Worm (Caenorhabditis elegans) whole organism, L1 larva: ENCODE results near the gene mcm-2.

Source experiments
- C16A3.4 ChIP-seq: fragments of 150-350 bp; optimal IDR thresholded peaks from 2 replicates; lab custom pipeline; 2014; ENCODE audit warnings: missing biosample characterization, missing genetic modification characterization
- F16B12.6 ChIP-seq: fragments of 150-350 bp; optimal IDR thresholded peaks from 2 replicates; lab custom pipeline; 2014; ENCODE audit warnings: missing biosample characterization, missing genetic modification characterization
- Y116A8C.19 ChIP-seq: sonication (generic microtip); optimal IDR thresholded peaks from 2 replicates; lab custom pipeline; 2016; ENCODE audit warnings: missing compliant biosample characterization, missing genetic modification characterization, borderline replicate concordance
- aha-1 ChIP-seq: fragments of 150-350 bp; optimal IDR thresholded peaks from 2 replicates; lab custom pipeline; 2014; ENCODE audit warnings: missing biosample characterization, missing genetic modification characterization
- alr-1 ChIP-seq: fragments of 200-800 bp; sonication (Bioruptor generic); optimal IDR thresholded peaks from 2 replicates; lab custom pipeline; 2018; ENCODE audit warnings: borderline replicate concordance, mild to moderate bottlenecking, missing genetic modification characterization, missing compliant biosample characterization
- aly-2 ChIP-seq: fragments of 150-350 bp; optimal IDR thresholded peaks from 2 replicates; lab custom pipeline; 2014; ENCODE audit warnings: missing biosample characterization, missing genetic modification characterization
- blmp-1 ChIP-seq: fragments of 150-350 bp; optimal IDR thresholded peaks from 2 replicates; lab custom pipeline; 2014; ENCODE audit warnings: missing biosample characterization, missing genetic modification characterization
- ceh-63 ChIP-seq: fragments of 200-800 bp; sonication (Bioruptor generic); optimal IDR thresholded peaks from 2 replicates; lab custom pipeline; 2018; ENCODE audit warnings: mild to moderate bottlenecking, missing genetic modification characterization, missing compliant biosample characterization
- ceh-8 ChIP-seq: fragments of 200-800 bp; sonication (Bioruptor generic); optimal IDR thresholded peaks from 2 replicates; lab custom pipeline; 2018; ENCODE audit warnings: mild to moderate bottlenecking, missing genetic modification characterization, moderate library complexity, missing compliant biosample characterization
- ceh-82 ChIP-seq, 3 experiments: fragments of 150-350 bp in 1 of 3; sonication (generic microtip) in 2 of 3; optimal IDR thresholded peaks; 2 replicates each; lab custom pipeline; 2014 to 2017; ENCODE audit warnings: missing biosample characterization in 3 of 3, missing genetic modification characterization in 3 of 3
- ceh-88 ChIP-seq: fragments of 200-800 bp; sonication (Bioruptor generic); IDR thresholded peaks from 2 replicates; pipeline ENCODE4 v1.3.6; 2022; ENCODE audit warnings: missing genetic modification characterization, missing compliant biosample characterization
- ces-1 ChIP-seq: fragments of 150-350 bp; optimal IDR thresholded peaks from 2 replicates; lab custom pipeline; 2014; ENCODE audit warnings: missing biosample characterization, missing genetic modification reagents, missing genetic modification characterization
- dsc-1 ChIP-seq: sonication (generic microtip); optimal IDR thresholded peaks from 2 replicates; lab custom pipeline; 2016; ENCODE audit warnings: mild to moderate bottlenecking, missing genetic modification characterization, missing compliant biosample characterization
- efl-3 ChIP-seq: fragments of 200-800 bp; sonication (Bioruptor generic); optimal IDR thresholded peaks from 2 replicates; lab custom pipeline; 2018; ENCODE audit warnings: mild to moderate bottlenecking, missing genetic modification characterization, missing compliant biosample characterization
- egl-13 ChIP-seq: sonication (generic microtip); optimal IDR thresholded peaks from 2 replicates; lab custom pipeline; 2016; ENCODE audit warnings: missing genotype, missing genetic modification reagents, missing genetic modification characterization, missing compliant biosample characterization
- egl-27 ChIP-seq, 2 experiments: fragments of 150-350 bp in 1 of 2; sonication (generic microtip); optimal IDR thresholded peaks; 3 replicates each; lab custom pipeline; 2017 to 2018; ENCODE audit warnings: missing biosample characterization in 2 of 2, missing genetic modification characterization in 2 of 2, missing genetic modification reagents in 2 of 2
- elt-2 ChIP-seq: sonication (generic microtip); optimal IDR thresholded peaks from 2 replicates; lab custom pipeline; 2016; ENCODE audit warnings: missing genetic modification characterization, mild to moderate bottlenecking, inconsistent platforms, missing compliant biosample characterization, missing genetic modification reagents
- elt-3 ChIP-seq, 6 experiments: fragments of 150-350 bp in 1 of 6; sonication (generic microtip); optimal IDR thresholded peaks; 2 replicates each; lab custom pipeline; 2017 to 2018; ENCODE audit warnings: missing biosample characterization in 6 of 6, missing genetic modification characterization in 6 of 6, inconsistent platforms in 1 of 6
- ets-5 ChIP-seq: fragments of 200-800 bp; sonication (Bioruptor generic); IDR thresholded peaks from 2 replicates; pipeline ENCODE4 v1.3.6; 2022; ENCODE audit warnings: missing genetic modification characterization, missing compliant biosample characterization
- fkh-10 ChIP-seq: sonication (generic microtip); optimal IDR thresholded peaks from 2 replicates; lab custom pipeline; 2017; ENCODE audit warnings: missing biosample characterization, missing genetic modification reagents, missing genetic modification characterization
- fkh-8 ChIP-seq: sonication (generic microtip); optimal IDR thresholded peaks from 2 replicates; lab custom pipeline; 2016; ENCODE audit warnings: mild to moderate bottlenecking, missing genetic modification characterization, missing compliant biosample characterization
- fos-1 ChIP-seq: fragments of 150-350 bp; optimal IDR thresholded peaks from 2 replicates; lab custom pipeline; 2014; ENCODE audit warnings: missing biosample characterization, missing genetic modification characterization
- hlh-17 ChIP-seq: fragments of 200-800 bp; sonication (Bioruptor generic); optimal IDR thresholded peaks from 2 replicates; lab custom pipeline; 2018; ENCODE audit warnings: missing genetic modification characterization, mild to moderate bottlenecking, missing compliant biosample characterization, moderate library complexity, borderline replicate concordance
- hpl-2 ChIP-seq: fragments of 150-350 bp; optimal IDR thresholded peaks from 2 replicates; lab custom pipeline; 2014; ENCODE audit warnings: missing biosample characterization, missing genetic modification reagents, missing genetic modification characterization
- irx-1 ChIP-seq: sonication (generic microtip); optimal IDR thresholded peaks from 2 replicates; lab custom pipeline; 2016; ENCODE audit warnings: missing genetic modification characterization, missing compliant biosample characterization
- lin-13 ChIP-seq: fragments of 150-350 bp; optimal IDR thresholded peaks from 2 replicates; lab custom pipeline; 2014; ENCODE audit warnings: missing biosample characterization, missing genetic modification reagents, missing genetic modification characterization
- lin-14 ChIP-seq: fragments of 200-800 bp; sonication (Bioruptor generic); optimal IDR thresholded peaks from 2 replicates; lab custom pipeline; 2018; ENCODE audit warnings: mild to moderate bottlenecking, missing genetic modification characterization, moderate library complexity, missing compliant biosample characterization
- lin-35 ChIP-seq, 2 experiments: fragments of 150-350 bp; optimal IDR thresholded peaks; 2 replicates each; lab custom pipeline; 2014; ENCODE audit warnings: missing biosample characterization in 2 of 2, missing genetic modification characterization in 2 of 2, missing genetic modification reagents in 2 of 2
- lin-39 ChIP-seq: fragments of 150-350 bp; optimal IDR thresholded peaks from 2 replicates; lab custom pipeline; 2014; ENCODE audit warnings: missing biosample characterization, missing genetic modification reagents, missing genetic modification characterization
- lir-3 ChIP-seq: sonication (generic microtip); optimal IDR thresholded peaks from 2 replicates; lab custom pipeline; 2016; ENCODE audit warnings: mild to moderate bottlenecking, missing genetic modification characterization, moderate library complexity, missing compliant biosample characterization; ENCODE audit not compliant: poor library complexity
- lsy-2 ChIP-seq, 2 experiments: fragments of 150-350 bp; optimal IDR thresholded peaks; 2 replicates each; lab custom pipeline; 2014; ENCODE audit warnings: missing biosample characterization in 2 of 2, missing genetic modification characterization in 2 of 2
- mef-2 ChIP-seq: fragments of 150-350 bp; optimal IDR thresholded peaks from 2 replicates; lab custom pipeline; 2014; ENCODE audit warnings: missing biosample characterization, missing genetic modification characterization
- nhr-11 ChIP-seq: fragments of 150-350 bp; optimal IDR thresholded peaks from 2 replicates; lab custom pipeline; 2014; ENCODE audit warnings: missing biosample characterization, missing genetic modification characterization
- nhr-20 ChIP-seq: sonication (generic microtip); optimal IDR thresholded peaks from 2 replicates; lab custom pipeline; 2016; ENCODE audit warnings: mild to moderate bottlenecking, missing genetic modification characterization, missing compliant biosample characterization
- nhr-237 ChIP-seq: fragments of 150-350 bp; optimal IDR thresholded peaks from 2 replicates; lab custom pipeline; 2014; ENCODE audit warnings: missing biosample characterization, missing genetic modification characterization
- nhr-47 ChIP-seq: sonication (generic microtip); optimal IDR thresholded peaks from 2 replicates; lab custom pipeline; 2016; ENCODE audit warnings: mild to moderate bottlenecking, missing genetic modification characterization, moderate library complexity, missing compliant biosample characterization
- nhr-71 ChIP-seq: sonication (generic microtip); optimal IDR thresholded peaks from 2 replicates; lab custom pipeline; 2016; ENCODE audit warnings: mild to moderate bottlenecking, missing genetic modification characterization, moderate library complexity, missing compliant biosample characterization
- nhr-90 ChIP-seq: sonication (generic microtip); optimal IDR thresholded peaks from 2 replicates; lab custom pipeline; 2016; ENCODE audit warnings: mild to moderate bottlenecking, missing genetic modification characterization, missing compliant biosample characterization; ENCODE audit not compliant: poor library complexity
- pqm-1 ChIP-seq: sonication (generic microtip); optimal IDR thresholded peaks from 3 replicates; lab custom pipeline; 2017; ENCODE audit warnings: missing biosample characterization, missing genetic modification characterization
- rnt-1 ChIP-seq: sonication (generic microtip); optimal IDR thresholded peaks from 2 replicates; lab custom pipeline; 2016; ENCODE audit warnings: mild to moderate bottlenecking, missing genetic modification characterization, moderate library complexity, missing compliant biosample characterization
- skn-1 ChIP-seq: fragments of 150-350 bp; optimal IDR thresholded peaks from 2 replicates; lab custom pipeline; 2014; ENCODE audit warnings: missing biosample characterization, missing genetic modification characterization
- snpc-4 ChIP-seq: fragments of 150-350 bp; optimal IDR thresholded peaks from 2 replicates; lab custom pipeline; 2014; ENCODE audit warnings: missing biosample characterization, missing genetic modification characterization
- sptf-1 ChIP-seq: fragments of 150-350 bp; optimal IDR thresholded peaks from 2 replicates; lab custom pipeline; 2014; ENCODE audit warnings: missing biosample characterization, missing genetic modification characterization
- swsn-7 ChIP-seq: sonication (generic microtip); optimal IDR thresholded peaks from 2 replicates; lab custom pipeline; 2016; ENCODE audit warnings: missing genetic modification characterization, missing compliant biosample characterization
- tbx-2 ChIP-seq: sonication (generic microtip); optimal IDR thresholded peaks from 2 replicates; lab custom pipeline; 2016; ENCODE audit warnings: missing genetic modification characterization, missing compliant biosample characterization
- tlp-1 ChIP-seq: fragments of 150-350 bp; optimal IDR thresholded peaks from 2 replicates; lab custom pipeline; 2014; ENCODE audit warnings: missing biosample characterization, missing genetic modification characterization
- unc-130 ChIP-seq: fragments of 150-350 bp; optimal IDR thresholded peaks from 2 replicates; lab custom pipeline; 2017; ENCODE audit warnings: missing biosample characterization, missing genetic modification characterization, inconsistent platforms
- unc-86 ChIP-seq: sonication (generic microtip); optimal IDR thresholded peaks from 2 replicates; lab custom pipeline; 2016; ENCODE audit warnings: missing genetic modification characterization, missing compliant biosample characterization

mcm-2 gene

DNA sequence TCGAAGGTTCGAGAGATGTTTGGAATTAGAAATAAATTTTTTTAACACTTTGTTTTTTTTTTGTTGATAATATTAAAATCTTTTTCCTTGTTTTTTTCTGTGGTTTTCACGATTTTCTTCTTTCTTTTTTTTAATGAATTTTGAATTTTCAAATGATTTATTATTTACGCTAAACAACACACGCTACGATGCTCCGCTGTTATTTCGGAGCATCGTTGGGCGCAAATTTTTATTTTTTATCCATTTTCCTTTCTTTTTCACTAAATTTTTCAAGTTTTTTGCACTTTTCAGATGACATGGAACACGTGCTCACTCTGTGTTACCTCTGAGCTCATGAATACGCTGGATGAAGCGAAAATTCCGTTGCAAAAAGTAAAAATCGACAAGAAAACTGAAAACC lies 44.3 kb downstream of the mcm-2 start, which contains the start of the genes W03C9.1 and W03C9.2:
TSS of gene W03C9.1 (minus strand) at position 46 of the 400 bp plus-strand sequence.
TSS of gene W03C9.2 (plus strand) at position 286 of the 400 bp plus-strand sequence.
- TF ChIP-seq snpc-4 (tag; lab: Kevin White, UChicago): no peak
- TF ChIP-seq lin-13 (GFP tag; lab: Kevin White, UChicago): no peak
- TF ChIP-seq ceh-8 (GFP tag; lab: Kevin White, UChicago): no peak
- TF ChIP-seq hpl-2 (GFP tag; lab: Kevin White, UChicago): no peak
- no peak for TF ChIP-seq F16B12.6 (tag; lab: Kevin White, UChicago)
- TF ChIP-seq unc-130 (tag; lab: Kevin White, UChicago): no peak
- no peak for TF ChIP-seq egl-27 (tag; optimal IDR thresholded peaks at IDR 0.05; lab: Kevin White, UChicago)
- no peak for TF ChIP-seq dsc-1 (tag; lab: Kevin White, UChicago)
- no peak for TF ChIP-seq nhr-20 (tag; lab: Kevin White, UChicago)
- TF ChIP-seq nhr-71 (tag; lab: Kevin White, UChicago): no peak
- no peak for TF ChIP-seq lir-3 (tag; lab: Kevin White, UChicago)
- TF ChIP-seq nhr-90 (tag; lab: Kevin White, UChicago): no peak
- no peak for TF ChIP-seq tbx-2 (tag; lab: Kevin White, UChicago)
- no peak for TF ChIP-seq blmp-1 (tag; lab: Kevin White, UChicago)
- TF ChIP-seq swsn-7 (tag; lab: Kevin White, UChicago): no peak
- no peak for TF ChIP-seq lin-14 (GFP tag; lab: Kevin White, UChicago)
- no peak for TF ChIP-seq nhr-47
- no peak for TF ChIP-seq aha-1
- TF ChIP-seq ceh-82 (tag; optimal IDR thresholded peaks at IDR 0.05; lab: Kevin White, UChicago): no peak
- TF ChIP-seq Y116A8C.19: no peak
- TF ChIP-seq, all 84 proteins: peak for 0

DNA sequence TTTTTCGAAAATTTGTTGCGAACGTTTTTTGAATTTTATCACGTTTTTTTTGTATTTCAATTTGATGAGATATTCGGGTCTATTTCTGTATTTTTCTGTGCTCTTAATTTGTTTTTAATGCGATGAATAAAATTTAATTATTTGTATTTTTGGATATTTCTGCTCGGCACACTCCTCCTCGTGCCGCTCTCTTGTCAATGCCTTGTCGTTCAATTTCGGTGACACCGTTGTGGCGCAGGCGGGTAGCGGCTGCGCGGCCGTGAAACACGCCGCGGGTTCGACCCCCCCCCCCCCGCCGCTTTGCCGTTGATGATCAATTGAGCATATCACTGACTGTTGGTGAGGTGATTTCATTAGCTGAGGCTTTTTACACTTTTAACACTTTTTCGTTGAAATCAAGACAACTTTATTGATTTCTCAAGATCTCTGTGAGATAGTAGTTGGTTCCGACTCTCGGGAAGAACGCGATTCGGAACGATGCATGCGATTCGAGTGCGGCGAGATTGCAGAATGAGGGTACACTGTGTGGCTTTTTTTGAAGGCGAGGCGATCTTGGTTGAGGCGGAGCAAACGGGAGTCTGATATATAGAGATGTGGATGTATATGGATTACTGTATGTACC lies 45.7 kb downstream of the mcm-2 start:
- TF ChIP-seq lin-14 (GFP tag; lab: Kevin White, UChicago): peak; percentile 66
- TF ChIP-seq tlp-1 (tag; lab: Kevin White, UChicago): no peak
- peak; percentile 65 for TF ChIP-seq irx-1 (tag; lab: Kevin White, UChicago)
- peak; percentile 65 for TF ChIP-seq tbx-2 (tag; lab: Kevin White, UChicago)
- no peak for TF ChIP-seq alr-1 (tag; lab: Kevin White, UChicago)
- peak; percentile 53 to 59 for TF ChIP-seq lsy-2 (tag; optimal IDR thresholded peaks at IDR 0.05; lab: Kevin White, UChicago)
- no peak for TF ChIP-seq nhr-237 (tag; lab: Kevin White, UChicago)
- TF ChIP-seq fos-1: peak; percentile 43
- peak; percentile 87 for TF ChIP-seq fkh-8 (tag; lab: Kevin White, UChicago)
- TF ChIP-seq elt-3 (tag; optimal IDR thresholded peaks at IDR 0.05; lab: Kevin White, UChicago): peak in 2 of 6 experiments; percentile 5 to 21
- TF ChIP-seq lin-35 (GFP tag; optimal IDR thresholded peaks at IDR 0.05; lab: Kevin White, UChicago): peak; percentile 21 to 59
- peak; percentile 53 for TF ChIP-seq C16A3.4 (tag; lab: Kevin White, UChicago)
- no peak for TF ChIP-seq hlh-17 (GFP tag; lab: Kevin White, UChicago)
- TF ChIP-seq rnt-1 (tag; lab: Kevin White, UChicago): peak; percentile 82
- TF ChIP-seq lir-3 (tag; lab: Kevin White, UChicago): peak; percentile 59
- TF ChIP-seq egl-27 (tag; optimal IDR thresholded peaks at IDR 0.05; lab: Kevin White, UChicago): no peak
- TF ChIP-seq pqm-1 (tag; lab: Kevin White, UChicago): no peak
- peak; percentile 81 for TF ChIP-seq dsc-1 (tag; lab: Kevin White, UChicago)
- peak; percentile 85 for TF ChIP-seq ceh-8 (GFP tag; lab: Kevin White, UChicago)
- peak; percentile 14 for TF ChIP-seq mef-2 (tag; lab: Kevin White, UChicago)
- no peak for TF ChIP-seq ets-5
- no peak for TF ChIP-seq ces-1 (GFP tag; lab: Kevin White, UChicago)
- TF ChIP-seq ceh-63 (GFP tag; lab: Kevin White, UChicago): no peak
- peak; percentile 45; the same call in 1 of the 2 replicates for TF ChIP-seq ceh-88 (GFP tag; lab: Robert Waterston, UW)
- no peak for TF ChIP-seq sptf-1 (tag; lab: Kevin White, UChicago)
- peak; percentile 71 for TF ChIP-seq nhr-90 (tag; lab: Kevin White, UChicago)
- TF ChIP-seq skn-1: peak; percentile 56
- peak; percentile 44 for TF ChIP-seq unc-86 (tag; lab: Kevin White, UChicago)
- peak; percentile 22 for TF ChIP-seq lin-39 (tag; lab: Kevin White, UChicago)
- TF ChIP-seq nhr-11 (tag; lab: Kevin White, UChicago): no peak
- TF ChIP-seq efl-3: no peak
- TF ChIP-seq egl-13 (tag; lab: Kevin White, UChicago): peak; percentile 76
- peak; percentile 65 to 76 (median 68) for TF ChIP-seq ceh-82 (tag; optimal IDR thresholded peaks at IDR 0.05; lab: Kevin White, UChicago)
- peak; percentile 25 for TF ChIP-seq fkh-10 (GFP tag; lab: Kevin White, UChicago)
- TF ChIP-seq elt-2 (tag; lab: Kevin White, UChicago): peak; percentile 5
- no peak for TF ChIP-seq aly-2
- TF ChIP-seq snpc-4 (tag; lab: Kevin White, UChicago): peak; percentile 30
